Worm (Caenorhabditis elegans): ENCODE data around the gene F53G2.2.

DNA sequence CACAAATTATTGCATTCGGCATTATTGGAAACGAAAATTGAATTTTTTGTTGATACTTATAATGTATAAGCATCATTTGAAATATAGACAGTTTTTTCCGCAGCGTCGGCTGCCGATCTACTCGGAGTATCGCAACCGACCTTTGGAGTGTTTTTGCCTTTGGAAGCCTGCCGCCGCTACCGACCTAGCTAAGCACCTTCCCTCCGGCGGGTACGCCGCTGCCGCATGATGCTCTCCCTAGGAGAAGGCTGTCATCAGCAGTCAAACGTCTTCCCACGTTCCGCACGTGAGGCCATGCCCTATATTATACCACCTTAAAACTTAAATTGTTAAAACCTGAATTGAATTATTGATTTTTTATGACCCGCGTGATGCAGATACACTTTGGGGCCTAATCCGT is 36.8 kb downstream of the F53G2.2 start:
- TF ChIP-seq ets-7 (tag; optimal IDR thresholded peaks at IDR 0.05) (no peak), flt-1 (GFP tag; IDR thresholded peaks at IDR 0.05) (no peak), ama-1 (optimal IDR thresholded peaks at IDR 0.05) (no peak), tra-4 (tag; optimal IDR thresholded peaks at IDR 0.05) (no peak), ceh-36 (tag; optimal IDR thresholded peaks at IDR 0.05) (no peak), F13C5.2 (tag; optimal IDR thresholded peaks at IDR 0.05) (no peak), sea-1 (GFP tag; conservative IDR thresholded peaks at IDR 0.05) (no peak), hmbx-1 (tag; optimal IDR thresholded peaks at IDR 0.05) (no peak), hmg-4 (GFP tag; optimal IDR thresholded peaks at IDR 0.05) (no peak), tbx-37 (GFP tag; conservative IDR thresholded peaks at IDR 0.05) (no peak), pes-1 (GFP tag; IDR thresholded peaks at IDR 0.05) (no peak), B0310.2 (tag; optimal IDR thresholded peaks at IDR 0.05) (no peak), tbx-11 (GFP tag; IDR thresholded peaks at IDR 0.05) (no peak), scrt-1 (GFP tag; IDR thresholded peaks at IDR 0.05) (no peak)
